Fruit fly (Drosophila melanogaster): ENCODE data around the gene mdy.
A peak's percentile ranks its signal among the peaks of the same experiment; 100 is the strongest.

Gene mdy

dm6 chr2L:16819714-16820113 is 3.3 kb downstream of the mdy start (continued):
- no peak for TF ChIP-seq dan (GFP tag; IDR thresholded peaks at IDR 0.05)
- no peak for TF ChIP-seq zfh2 (GFP tag; optimal IDR thresholded peaks at IDR 0.05)
- TF ChIP-seq CG6654 (GFP tag; optimal IDR thresholded peaks at IDR 0.05): no peak
- TF ChIP-seq klu (GFP tag; IDR thresholded peaks at IDR 0.05): no peak
- TF ChIP-seq mld (GFP tag; IDR thresholded peaks at IDR 0.05; ENCODE audit: partially characterized antibody): no peak
- no peak for TF ChIP-seq HLH3B (GFP tag; IDR thresholded peaks at IDR 0.05)
- TF ChIP-seq Hr78 (GFP tag; optimal IDR thresholded peaks at IDR 0.05): peak in 1 of 2 experiments; percentile 88
- no peak for TF ChIP-seq CG2116 (GFP tag; optimal IDR thresholded peaks at IDR 0.05)
- TF ChIP-seq CrebB (tag; optimal IDR thresholded peaks at IDR 0.05): peak; percentile 37
- TF ChIP-seq ind (GFP tag; optimal IDR thresholded peaks at IDR 0.05): no peak
- TF ChIP-seq chn (GFP tag; optimal IDR thresholded peaks at IDR 0.05): no peak
- no peak for TF ChIP-seq MESR4 (GFP tag; optimal IDR thresholded peaks at IDR 0.05)
- no peak for TF ChIP-seq en (GFP tag; optimal IDR thresholded peaks at IDR 0.05)
- TF ChIP-seq CG8290 (GFP tag; optimal IDR thresholded peaks at IDR 0.05): no peak
- TF ChIP-seq CG8290 (tag; optimal IDR thresholded peaks at IDR 0.05): no peak
- no peak for TF ChIP-seq CG12391 (tag; optimal IDR thresholded peaks at IDR 0.05)
- TF ChIP-seq ab (GFP tag; optimal IDR thresholded peaks at IDR 0.05): no peak
- no peak for TF ChIP-seq chinmo (GFP tag; IDR thresholded peaks at IDR 0.05; ENCODE audit: partially characterized antibody)
- no peak for TF ChIP-seq Camta (GFP tag; optimal IDR thresholded peaks at IDR 0.05)
- no peak for TF ChIP-seq hb (GFP tag; IDR thresholded peaks at IDR 0.05; ENCODE audit: partially characterized antibody)
- no peak for TF ChIP-seq CG16815 (GFP tag; optimal IDR thresholded peaks at IDR 0.05)
- 0 out of 2 replicates have a peak, but pooled peaks have one; percentile 31 for TF ChIP-seq ara (GFP tag; IDR thresholded peaks at IDR 0.05)
- TF ChIP-seq CG9932 (GFP tag; IDR thresholded peaks at IDR 0.05): no peak
- no peak for TF ChIP-seq C15 (GFP tag; IDR thresholded peaks at IDR 0.05)
- TF ChIP-seq mirr (GFP tag; optimal IDR thresholded peaks at IDR 0.05): peak; percentile 68
- TF ChIP-seq sens (GFP tag): peak; percentile 20
- TF ChIP-seq Sox102F (GFP tag; optimal IDR thresholded peaks at IDR 0.05): no peak
- TF ChIP-seq Atf6 (GFP tag; IDR thresholded peaks at IDR 0.05): no peak
- peak; percentile 57 for TF ChIP-seq BtbVII (GFP tag; optimal IDR thresholded peaks at IDR 0.05)
- TF ChIP-seq CTCF (GFP tag; optimal IDR thresholded peaks at IDR 0.05): no peak
- no peak for TF ChIP-seq cad (GFP tag; optimal IDR thresholded peaks at IDR 0.05)
- no peak for TF ChIP-seq Stat92E (GFP tag; optimal IDR thresholded peaks at IDR 0.05)
- TF ChIP-seq disco-r (GFP tag; optimal IDR thresholded peaks at IDR 0.05): no peak
- TF ChIP-seq YL-1 (GFP tag; optimal IDR thresholded peaks at IDR 0.05): no peak
- TF ChIP-seq CG14441 (GFP tag; IDR thresholded peaks at IDR 0.05): no peak
- no peak for TF ChIP-seq CG14860 (GFP tag; IDR thresholded peaks at IDR 0.05; ENCODE audit: partially characterized antibody)
- TF ChIP-seq zf30C (GFP tag; optimal IDR thresholded peaks at IDR 0.05): no peak
- peak; percentile 55 for TF ChIP-seq salm (tag; optimal IDR thresholded peaks at IDR 0.05)
- TF ChIP-seq nmo (GFP tag; optimal IDR thresholded peaks at IDR 0.05): no peak
- TF ChIP-seq tin (GFP tag; optimal IDR thresholded peaks at IDR 0.05): no peak
- TF ChIP-seq Dp (GFP tag; optimal IDR thresholded peaks at IDR 0.05): no peak
- TF ChIP-seq eve (GFP tag; optimal IDR thresholded peaks at IDR 0.05): no peak
- TF ChIP-seq NFAT (GFP tag; IDR thresholded peaks at IDR 0.05): no peak
- no peak for TF ChIP-seq shn (GFP tag; optimal IDR thresholded peaks at IDR 0.05)
- no peak for TF ChIP-seq Gsc (GFP tag; IDR thresholded peaks at IDR 0.05)
- TF ChIP-seq pum (GFP tag; optimal IDR thresholded peaks at IDR 0.05): no peak
- no peak for TF ChIP-seq crol (GFP tag; IDR thresholded peaks at IDR 0.05)
- TF ChIP-seq CG4617 (GFP tag; optimal IDR thresholded peaks at IDR 0.05; ENCODE audit: borderline replicate concordance): no peak
- TF ChIP-seq fd64A (GFP tag; optimal IDR thresholded peaks at IDR 0.05): no peak
- TF ChIP-seq slbo (GFP tag; IDR thresholded peaks at IDR 0.05): no peak
- TF ChIP-seq repo (GFP tag; optimal IDR thresholded peaks at IDR 0.05): no peak
- TF ChIP-seq CG11398 (GFP tag; optimal IDR thresholded peaks at IDR 0.05): no peak
- TF ChIP-seq aop (GFP tag; IDR thresholded peaks at IDR 0.05): no peak
